Fruit fly (Drosophila melanogaster) whole organism, pupa: ENCODE data around the gene ind.

Source experiments
- CG12605 ChIP-seq: fragments of 200-800 bp; sonication (Bioruptor generic); IDR thresholded peaks from 2 replicates; pipeline ENCODE4 v1.3.6; 2022; ENCODE audit warnings: missing biosample characterization, missing genetic modification characterization
- CG14655 ChIP-seq: fragments of 200-800 bp; sonication (Bioruptor generic); optimal IDR thresholded peaks from 3 replicates; lab custom pipeline; 2017; ENCODE audit warnings: mild to moderate bottlenecking, missing biosample characterization, missing genetic modification reagents, missing genetic modification characterization
- CG15710 ChIP-seq: fragments of 200-800 bp; sonication (Bioruptor generic); optimal IDR thresholded peaks from 2 replicates; lab custom pipeline; 2018; ENCODE audit warnings: missing biosample characterization, mild to moderate bottlenecking, missing genetic modification characterization, moderate library complexity
- CG34367 ChIP-seq: fragments of 200-800 bp; sonication (Bioruptor generic); optimal IDR thresholded peaks from 2 replicates; lab custom pipeline; 2018; ENCODE audit warnings: missing biosample characterization, mild to moderate bottlenecking, missing genetic modification characterization
- CG4496 ChIP-seq: fragments of 200-800 bp; sonication (Bioruptor generic); IDR thresholded peaks from 3 replicates; pipeline ENCODE4 v1.3.6; 2022; ENCODE audit warnings: missing biosample characterization, missing genetic modification characterization
- CG8159 ChIP-seq: fragments of 200-800 bp; sonication (Bioruptor generic); optimal IDR thresholded peaks from 3 replicates; lab custom pipeline; 2018; ENCODE audit warnings: missing biosample characterization, mild to moderate bottlenecking, missing genetic modification characterization, moderate library complexity
- D1 ChIP-seq: fragments of 200-800 bp; sonication (Bioruptor generic); optimal IDR thresholded peaks from 2 replicates; lab custom pipeline; 2018; ENCODE audit warnings: missing biosample characterization, mild to moderate bottlenecking, missing genetic modification characterization, moderate library complexity
- EcR ChIP-seq: fragments of 200-800 bp; sonication (Bioruptor generic); optimal IDR thresholded peaks from 3 replicates; lab custom pipeline; 2019; ENCODE audit warnings: missing biosample characterization, missing genetic modification characterization, mild to moderate bottlenecking, moderate library complexity, missing genetic modification reagents
- Pif1A ChIP-seq: fragments of 200-800 bp; sonication (Bioruptor generic); optimal IDR thresholded peaks from 3 replicates; lab custom pipeline; 2016; ENCODE audit warnings: missing biosample characterization, missing genetic modification characterization
- fd96Ca ChIP-seq: fragments of 200-800 bp; sonication (Bioruptor generic); IDR thresholded peaks from 3 replicates; pipeline ENCODE4 v1.3.6; 2022; ENCODE audit warnings: missing biosample characterization, missing genetic modification characterization

dm6 chr3L:15089083-15089704, 45.5 kb upstream of the ind start:
- TF ChIP-seq fd96Ca (no peak), D1 (tag; lab: Kevin White, UChicago) (no peak), CG12605 (GFP tag; lab: Robert Waterston, UW) (no peak), CG34367 (tag; lab: Kevin White, UChicago) (no peak), CG15710 (tag; lab: Kevin White, UChicago) (no peak), CG4496 (GFP tag; lab: Robert Waterston, UW) (no peak), CG14655 (GFP tag; lab: Kevin White, UChicago) (no peak), EcR (no peak), Pif1A (no peak), CG8159 (tag; lab: Kevin White, UChicago) (no peak)
